Worm (Caenorhabditis elegans) whole organism, mixed stage, embryonic: ENCODE data around the gene Y17G9B.11.
A peak's percentile ranks its signal among the peaks of the same experiment; 100 is the strongest.

Source experiments
- M03D4.4 ChIP-seq: sonication (generic microtip); optimal IDR thresholded peaks from 2 replicates; lab custom pipeline; 2017; ENCODE audit warnings: mild to moderate bottlenecking, missing genetic modification characterization, missing compliant biosample characterization
- bed-3 ChIP-seq: fragments of 200-800 bp; sonication (Bioruptor generic); optimal IDR thresholded peaks from 3 replicates; lab custom pipeline; 2018; ENCODE audit warnings: mild to moderate bottlenecking, missing genetic modification characterization, moderate library complexity, missing compliant biosample characterization
- blmp-1 ChIP-seq: fragments of 150-350 bp; optimal IDR thresholded peaks from 2 replicates; lab custom pipeline; 2014; ENCODE audit warnings: missing biosample characterization, missing genetic modification characterization
- ceh-39 ChIP-seq: fragments of 150-350 bp; optimal IDR thresholded peaks from 2 replicates; lab custom pipeline; 2014; ENCODE audit warnings: missing biosample characterization, missing genetic modification characterization
- ceh-43 ChIP-seq: fragments of 200-800 bp; sonication (Bioruptor generic); optimal IDR thresholded peaks from 2 replicates; lab custom pipeline; 2018; ENCODE audit warnings: mild to moderate bottlenecking, missing genetic modification characterization, moderate library complexity, missing compliant biosample characterization
- ceh-83 ChIP-seq: fragments of 200-800 bp; sonication (Bioruptor generic); optimal IDR thresholded peaks from 2 replicates; lab custom pipeline; 2018; ENCODE audit warnings: mild to moderate bottlenecking, missing genetic modification characterization, missing compliant biosample characterization
- ces-1 ChIP-seq: fragments of 150-350 bp; optimal IDR thresholded peaks from 2 replicates; lab custom pipeline; 2014; ENCODE audit warnings: missing biosample characterization, missing genetic modification reagents, missing genetic modification characterization
- cnd-1 ChIP-seq: fragments of 200-800 bp; sonication (Bioruptor generic); optimal IDR thresholded peaks from 2 replicates; lab custom pipeline; 2018; ENCODE audit warnings: mild to moderate bottlenecking, missing genetic modification characterization, missing compliant biosample characterization
- drap-1 ChIP-seq: fragments of 200-800 bp; sonication (Bioruptor generic); optimal IDR thresholded peaks from 3 replicates; lab custom pipeline; 2018; ENCODE audit warnings: mild to moderate bottlenecking, missing genetic modification characterization, missing compliant biosample characterization
- elt-1 ChIP-seq: sonication (generic microtip); optimal IDR thresholded peaks from 2 replicates; lab custom pipeline; 2017; ENCODE audit warnings: missing genetic modification characterization, mild to moderate bottlenecking, missing compliant biosample characterization, antibody characterized with exemption, moderate library complexity, borderline replicate concordance; ENCODE audit not compliant: insufficient read depth
- elt-3 ChIP-seq: fragments of 150-350 bp; optimal IDR thresholded peaks from 2 replicates; lab custom pipeline; 2014; ENCODE audit warnings: missing biosample characterization, missing genetic modification characterization
- flh-1 ChIP-seq: fragments of 200-800 bp; sonication (Bioruptor generic); optimal IDR thresholded peaks from 2 replicates; lab custom pipeline; 2018; ENCODE audit warnings: mild to moderate bottlenecking, missing genetic modification characterization, moderate library complexity, missing compliant biosample characterization
- ham-2 ChIP-seq: fragments of 200-800 bp; sonication (Bioruptor generic); optimal IDR thresholded peaks from 2 replicates; lab custom pipeline; 2018; ENCODE audit warnings: mild to moderate bottlenecking, missing genetic modification characterization, missing compliant biosample characterization
- hlh-1 ChIP-seq: fragments of 150-350 bp; optimal IDR thresholded peaks from 2 replicates; lab custom pipeline; 2014; ENCODE audit warnings: missing biosample characterization, missing genetic modification reagents, missing genetic modification characterization
- lin-13 ChIP-seq: fragments of 150-350 bp; optimal IDR thresholded peaks from 2 replicates; lab custom pipeline; 2014; ENCODE audit warnings: missing biosample characterization, missing genetic modification characterization
- lin-32 ChIP-seq: fragments of 200-800 bp; sonication (Bioruptor generic); optimal IDR thresholded peaks from 2 replicates; lab custom pipeline; 2018; ENCODE audit warnings: mild to moderate bottlenecking, missing genetic modification characterization, missing compliant biosample characterization
- lsy-2 ChIP-seq: fragments of 150-350 bp; optimal IDR thresholded peaks from 2 replicates; lab custom pipeline; 2014; ENCODE audit warnings: missing biosample characterization, missing genetic modification characterization
- mab-5 ChIP-seq: fragments of 150-350 bp; optimal IDR thresholded peaks from 2 replicates; lab custom pipeline; 2014; ENCODE audit warnings: missing biosample characterization, missing genetic modification characterization
- mep-1 ChIP-seq: fragments of 150-350 bp; optimal IDR thresholded peaks from 2 replicates; lab custom pipeline; 2017; ENCODE audit warnings: missing biosample characterization, missing genetic modification reagents, missing genetic modification characterization, inconsistent platforms
- mls-2 ChIP-seq: sonication (generic microtip); optimal IDR thresholded peaks from 2 replicates; lab custom pipeline; 2016; ENCODE audit warnings: mild to moderate bottlenecking, missing genetic modification characterization, moderate library complexity, missing compliant biosample characterization
- nhr-12 ChIP-seq: fragments of 150-350 bp; optimal IDR thresholded peaks from 2 replicates; lab custom pipeline; 2014; ENCODE audit warnings: missing biosample characterization, missing genetic modification characterization
- nhr-2 ChIP-seq: fragments of 150-350 bp; optimal IDR thresholded peaks from 2 replicates; lab custom pipeline; 2014; ENCODE audit warnings: missing biosample characterization, missing genetic modification characterization
- nhr-237 ChIP-seq: fragments of 150-350 bp; optimal IDR thresholded peaks from 2 replicates; lab custom pipeline; 2014; ENCODE audit warnings: missing biosample characterization, missing genetic modification characterization
- nhr-28 ChIP-seq: fragments of 150-350 bp; optimal IDR thresholded peaks from 2 replicates; lab custom pipeline; 2014; ENCODE audit warnings: missing biosample characterization, missing genetic modification characterization
- nhr-76 ChIP-seq: sonication (generic microtip); optimal IDR thresholded peaks from 2 replicates; lab custom pipeline; 2017; ENCODE audit warnings: missing biosample characterization, missing genetic modification characterization
- pha-4 ChIP-seq: fragments of 150-350 bp; optimal IDR thresholded peaks from 2 replicates; lab custom pipeline; 2018; ENCODE audit warnings: missing biosample characterization, missing genetic modification reagents, missing genetic modification characterization
- sem-2 ChIP-seq: fragments of 200-800 bp; sonication (Bioruptor generic); optimal IDR thresholded peaks from 2 replicates; lab custom pipeline; 2018; ENCODE audit warnings: mild to moderate bottlenecking, missing genetic modification characterization, missing compliant biosample characterization
- snpc-4 ChIP-seq: fragments of 150-350 bp; optimal IDR thresholded peaks from 2 replicates; lab custom pipeline; 2014; ENCODE audit warnings: missing biosample characterization, missing genetic modification characterization
- sptf-1 ChIP-seq: sonication (generic microtip); optimal IDR thresholded peaks from 2 replicates; lab custom pipeline; 2017; ENCODE audit warnings: mild to moderate bottlenecking, missing genetic modification characterization, moderate library complexity, missing compliant biosample characterization
- tbx-8 ChIP-seq: fragments of 200-800 bp; sonication (Bioruptor generic); optimal IDR thresholded peaks from 2 replicates; lab custom pipeline; 2018; ENCODE audit warnings: mild to moderate bottlenecking, missing genetic modification characterization, moderate library complexity, missing compliant biosample characterization
- unc-120 ChIP-seq: sonication (generic microtip); optimal IDR thresholded peaks from 2 replicates; lab custom pipeline; 2017; ENCODE audit warnings: missing genetic modification characterization, missing compliant biosample characterization; ENCODE audit not compliant: poor library complexity, severe bottlenecking
- unc-39 ChIP-seq: fragments of 150-350 bp; optimal IDR thresholded peaks from 2 replicates; lab custom pipeline; 2014; ENCODE audit warnings: missing biosample characterization, missing genetic modification characterization
- unc-62 ChIP-seq: fragments of 150-350 bp; optimal IDR thresholded peaks from 2 replicates; lab custom pipeline; 2014; ENCODE audit warnings: missing biosample characterization, missing genetic modification reagents, missing genetic modification characterization
- zip-8 ChIP-seq: fragments of 150-350 bp; optimal IDR thresholded peaks from 2 replicates; lab custom pipeline; 2014; ENCODE audit warnings: missing biosample characterization, missing genetic modification characterization
- ztf-11 ChIP-seq: fragments of 150-350 bp; optimal IDR thresholded peaks from 2 replicates; lab custom pipeline; 2014; ENCODE audit warnings: missing biosample characterization, missing genetic modification characterization

Gene Y17G9B.11

ce11 chrIV:4747553-4747952 lies 8.9 kb upstream of the Y17G9B.11 start, which contains the start of gene tctn-1:
Gene tctn-1 (minus strand): TSS chrIV:4747832.
- TF ChIP-seq ceh-39 (tag; lab: Kevin White, UChicago) = no peak
- TF ChIP-seq ceh-83 (GFP tag; lab: Kevin White, UChicago) = no peak
- TF ChIP-seq ces-1 (GFP tag; lab: Kevin White, UChicago) = no peak
- TF ChIP-seq unc-39 = no peak
- peak; percentile 30 for TF ChIP-seq hlh-1 (tag; lab: Kevin White, UChicago)
- TF ChIP-seq unc-120 = no peak

ce11 chrIV:4748408-4749105 lies 7.8 kb upstream of the Y17G9B.11 start, which contains the start of gene cyc-2.1:
Gene cyc-2.1 (minus strand): TSS chrIV:4749012.
- TF ChIP-seq flh-1 (GFP tag; lab: Kevin White, UChicago) (peak; percentile 4), lsy-2 (tag; lab: Kevin White, UChicago) (peak; percentile 76), hlh-1 (tag; lab: Kevin White, UChicago) (no peak), cnd-1 (tag; lab: Kevin White, UChicago) (no peak), mab-5 (no peak), zip-8 (tag; lab: Kevin White, UChicago) (peak; percentile 30), nhr-76 (tag; lab: Kevin White, UChicago) (no peak), ces-1 (GFP tag; lab: Kevin White, UChicago) (peak; percentile 22), ceh-39 (tag; lab: Kevin White, UChicago) (no peak), elt-3 (no peak), unc-39 (no peak), nhr-28 (tag; lab: Kevin White, UChicago) (no peak), sptf-1 (tag; lab: Kevin White, UChicago) (peak; percentile 58), ham-2 (GFP tag; lab: Kevin White, UChicago) (no peak), unc-62 (GFP tag; lab: Kevin White, UChicago) (no peak), elt-1 (tag; lab: Kevin White, UChicago) (no peak), M03D4.4 (tag; lab: Kevin White, UChicago) (peak; percentile 31), sem-2 (GFP tag; lab: Kevin White, UChicago) (no peak), ztf-11 (tag; lab: Kevin White, UChicago) (no peak), snpc-4 (tag; lab: Kevin White, UChicago) (no peak), unc-120 (no peak), lin-13 (no peak), ceh-83 (GFP tag; lab: Kevin White, UChicago) (no peak), nhr-2 (tag; lab: Kevin White, UChicago) (no peak), blmp-1 (tag; lab: Kevin White, UChicago) (no peak), drap-1 (GFP tag; lab: Kevin White, UChicago) (peak; percentile 33), nhr-12 (tag; lab: Kevin White, UChicago) (no peak), lin-32 (GFP tag; lab: Kevin White, UChicago) (no peak), ceh-43 (no peak), bed-3 (GFP tag; lab: Kevin White, UChicago) (no peak), nhr-237 (tag; lab: Kevin White, UChicago) (peak; percentile 6), mls-2 (tag; lab: Kevin White, UChicago) (no peak), mep-1 (tag; lab: Kevin White, UChicago) (peak; percentile 55), tbx-8 (GFP tag; lab: Kevin White, UChicago) (no peak), pha-4 (tag; lab: Kevin White, UChicago) (peak; percentile 22)

- TF ChIP-seq unc-120 (no peak), lsy-2 (tag; lab: Kevin White, UChicago) (no peak), elt-1 (tag; lab: Kevin White, UChicago) (no peak), nhr-2 (tag; lab: Kevin White, UChicago) (no peak), unc-39 (no peak), nhr-237 (tag; lab: Kevin White, UChicago) (no peak), ceh-83 (GFP tag; lab: Kevin White, UChicago) (no peak), tbx-8 (GFP tag; lab: Kevin White, UChicago) (no peak)
These were observed 7.2 kb upstream of the Y17G9B.11 start for ce11 chrIV:4749155-4749554.
